Fruit fly (Drosophila melanogaster): ENCODE results near the gene CG3091.

DNA sequence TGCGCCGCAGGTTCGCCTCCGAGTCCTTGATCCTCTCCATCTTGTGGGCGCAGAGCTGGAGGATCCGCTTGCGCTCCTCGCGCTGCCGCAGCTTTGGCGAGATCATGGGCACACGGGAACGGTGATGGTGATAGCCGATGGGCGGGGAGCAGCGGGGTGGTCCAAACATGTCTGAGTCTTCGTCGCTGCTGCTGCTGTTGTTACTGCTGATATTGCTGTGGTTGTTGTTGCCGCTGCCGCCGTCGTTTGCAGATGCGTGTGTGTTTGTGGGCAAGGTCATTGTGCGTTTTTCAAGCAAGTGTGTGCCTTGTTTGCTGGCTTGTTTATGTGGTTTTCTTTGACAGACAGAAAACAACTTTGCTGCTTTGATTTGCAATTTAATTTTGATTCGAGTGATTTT is 38.4 kb upstream of the CG3091 start:
- TF ChIP-seq EcR (GFP tag; optimal IDR thresholded peaks at IDR 0.05) = no peak
- TF ChIP-seq psq (optimal IDR thresholded peaks at IDR 0.05) = no peak
- no peak for TF ChIP-seq pan (optimal IDR thresholded peaks at IDR 0.05)
- TF ChIP-seq usp (GFP tag; optimal IDR thresholded peaks at IDR 0.05) = no peak
